Fruit fly (Drosophila melanogaster) whole organism, prepupa: ENCODE results near the gene CG33287.
A peak's percentile ranks its signal among the peaks of the same experiment; 100 is the strongest.

Source experiments
- Blimp-1 ChIP-seq: fragments of 200-800 bp; sonication (Bioruptor generic); optimal IDR thresholded peaks from 3 replicates; lab custom pipeline; 2017; ENCODE audit warnings: missing biosample characterization, missing genetic modification characterization, mild to moderate bottlenecking, moderate library complexity, missing genetic modification reagents
- CG10669 ChIP-seq: fragments of 200-800 bp; sonication (Bioruptor generic); optimal IDR thresholded peaks from 3 replicates; lab custom pipeline; 2018; ENCODE audit warnings: missing biosample characterization, mild to moderate bottlenecking, missing genetic modification characterization, moderate library complexity
- CG11294 ChIP-seq: fragments of 200-800 bp; sonication (Bioruptor generic); IDR thresholded peaks from 2 replicates; pipeline ENCODE4 v1.3.6; 2022; ENCODE audit warnings: missing biosample characterization, missing genetic modification characterization
- CG11762 ChIP-seq: fragments of 200-800 bp; sonication (Bioruptor generic); optimal IDR thresholded peaks from 3 replicates; lab custom pipeline; 2016; ENCODE audit warnings: missing biosample characterization, missing genetic modification characterization; ENCODE audit not compliant: insufficient read depth
- CG11902 ChIP-seq: fragments of 200-800 bp; sonication (Bioruptor generic); optimal IDR thresholded peaks from 3 replicates; lab custom pipeline; 2016; ENCODE audit warnings: missing biosample characterization, missing genetic modification characterization
- CG15336 ChIP-seq: fragments of 200-800 bp; sonication (Bioruptor generic); IDR thresholded peaks from 2 replicates; pipeline ENCODE4 v1.3.6; 2022; ENCODE audit warnings: missing biosample characterization, missing genetic modification characterization
- CG1621 ChIP-seq: fragments of 200-800 bp; sonication (Bioruptor generic); optimal IDR thresholded peaks from 3 replicates; lab custom pipeline; 2018; ENCODE audit warnings: missing biosample characterization, mild to moderate bottlenecking, missing genetic modification characterization
- CG3032 ChIP-seq: fragments of 200-800 bp; optimal IDR thresholded peaks from 2 replicates; lab custom pipeline; 2019; ENCODE audit warnings: missing biosample characterization, mild to moderate bottlenecking, missing genetic modification characterization, moderate library complexity
- CG32006 ChIP-seq: fragments of 200-800 bp; sonication (Bioruptor generic); optimal IDR thresholded peaks from 3 replicates; lab custom pipeline; 2017; ENCODE audit warnings: missing biosample characterization, mild to moderate bottlenecking, missing genetic modification characterization
- CG34406 ChIP-seq: fragments of 200-800 bp; sonication (Bioruptor generic); optimal IDR thresholded peaks from 3 replicates; lab custom pipeline; 2016; ENCODE audit warnings: missing biosample characterization, missing genetic modification characterization
- CG3919 ChIP-seq: fragments of 200-800 bp; sonication (Bioruptor generic); optimal IDR thresholded peaks from 3 replicates; lab custom pipeline; 2016; ENCODE audit warnings: missing biosample characterization, missing genetic modification characterization
- CG4318 ChIP-seq: fragments of 200-800 bp; sonication (Bioruptor generic); optimal IDR thresholded peaks from 3 replicates; lab custom pipeline; 2017; ENCODE audit warnings: missing biosample characterization, mild to moderate bottlenecking, missing genetic modification characterization
- CG6163 ChIP-seq: fragments of 200-800 bp; sonication (Bioruptor generic); IDR thresholded peaks from 3 replicates; pipeline ENCODE4 v1.3.6; 2022; ENCODE audit warnings: missing biosample characterization, missing genetic modification characterization
- CG6276 ChIP-seq: fragments of 200-800 bp; sonication (Bioruptor generic); optimal IDR thresholded peaks from 2 replicates; lab custom pipeline; 2017; ENCODE audit warnings: missing biosample characterization, mild to moderate bottlenecking, missing genetic modification characterization
- CG6792 ChIP-seq: fragments of 200-800 bp; sonication (Bioruptor generic); optimal IDR thresholded peaks from 3 replicates; lab custom pipeline; 2016; ENCODE audit warnings: missing biosample characterization, missing genetic modification characterization
- CG6808 ChIP-seq: fragments of 200-800 bp; sonication (Bioruptor generic); optimal IDR thresholded peaks from 3 replicates; lab custom pipeline; 2017; ENCODE audit warnings: missing biosample characterization, missing genetic modification characterization, mild to moderate bottlenecking, moderate library complexity, missing genetic modification reagents
- CG6854 ChIP-seq: fragments of 200-800 bp; sonication (Bioruptor generic); optimal IDR thresholded peaks from 2 replicates; lab custom pipeline; 2017; ENCODE audit warnings: missing biosample characterization, mild to moderate bottlenecking, missing genetic modification characterization
- CG7368 ChIP-seq: fragments of 200-800 bp; sonication (Bioruptor generic); optimal IDR thresholded peaks from 3 replicates; lab custom pipeline; 2016; ENCODE audit warnings: missing biosample characterization, missing genetic modification characterization
- CG8319 ChIP-seq: fragments of 200-800 bp; sonication (Bioruptor generic); optimal IDR thresholded peaks from 3 replicates; lab custom pipeline; 2016; ENCODE audit warnings: missing biosample characterization, missing genetic modification characterization
- CG8632 ChIP-seq: fragments of 200-800 bp; sonication (Bioruptor generic); optimal IDR thresholded peaks from 3 replicates; lab custom pipeline; 2016; ENCODE audit warnings: missing biosample characterization, missing genetic modification characterization
- CG9139 ChIP-seq: fragments of 200-800 bp; sonication (Bioruptor generic); optimal IDR thresholded peaks from 3 replicates; lab custom pipeline; 2017; ENCODE audit warnings: missing biosample characterization, mild to moderate bottlenecking, missing genetic modification characterization
- Eip75B ChIP-seq: fragments of 200-800 bp; sonication (Bioruptor generic); optimal IDR thresholded peaks from 3 replicates; lab custom pipeline; 2016; ENCODE audit warnings: missing biosample characterization, missing genetic modification characterization
- Eip78C ChIP-seq: fragments of 200-800 bp; sonication (Bioruptor generic); peaks from one replicate; lab custom pipeline; 2016; ENCODE audit warnings: missing biosample characterization, missing genetic modification characterization
- Eip93F ChIP-seq: fragments of 200-800 bp; sonication (Bioruptor generic); optimal IDR thresholded peaks from 2 replicates; lab custom pipeline; 2016; ENCODE audit warnings: missing biosample characterization, mild to moderate bottlenecking, missing genetic modification characterization
- Ets21C ChIP-seq: fragments of 200-800 bp; sonication (Bioruptor generic); optimal IDR thresholded peaks from 3 replicates; lab custom pipeline; 2016; ENCODE audit warnings: missing biosample characterization, missing genetic modification characterization
- Ets96B ChIP-seq: fragments of 200-800 bp; optimal IDR thresholded peaks from 2 replicates; lab custom pipeline; 2019; ENCODE audit warnings: missing biosample characterization, mild to moderate bottlenecking, missing genetic modification characterization, moderate library complexity
- Hr39 ChIP-seq: fragments of 200-800 bp; sonication (Bioruptor generic); optimal IDR thresholded peaks from 2 replicates; lab custom pipeline; 2016; ENCODE audit warnings: missing biosample characterization, missing genetic modification characterization
- Hr4 ChIP-seq: fragments of 200-800 bp; sonication (Bioruptor generic); optimal IDR thresholded peaks from 3 replicates; lab custom pipeline; 2016; ENCODE audit warnings: missing biosample characterization, missing genetic modification characterization
- Met ChIP-seq: fragments of 200-800 bp; sonication (Bioruptor generic); optimal IDR thresholded peaks from 3 replicates; lab custom pipeline; 2016; ENCODE audit warnings: missing biosample characterization, missing genetic modification characterization
- OdsH ChIP-seq: fragments of 200-800 bp; sonication (Bioruptor generic); optimal IDR thresholded peaks from 3 replicates; lab custom pipeline; 2016; ENCODE audit warnings: missing biosample characterization, missing genetic modification characterization
- Smox ChIP-seq: fragments of 200-800 bp; sonication (Bioruptor generic); optimal IDR thresholded peaks from 3 replicates; lab custom pipeline; 2016; ENCODE audit warnings: missing biosample characterization, missing genetic modification characterization
- Sox102F ChIP-seq: fragments of 200-800 bp; sonication (Bioruptor generic); optimal IDR thresholded peaks from 2 replicates; lab custom pipeline; 2016; ENCODE audit warnings: missing biosample characterization, mild to moderate bottlenecking, missing genetic modification characterization
- Sox14 ChIP-seq: fragments of 200-800 bp; sonication (Bioruptor generic); optimal IDR thresholded peaks from 3 replicates; lab custom pipeline; 2016; ENCODE audit warnings: missing biosample characterization, missing genetic modification characterization
- Sox15 ChIP-seq: fragments of 200-800 bp; sonication (Bioruptor generic); optimal IDR thresholded peaks from 3 replicates; lab custom pipeline; 2016; ENCODE audit warnings: missing biosample characterization, missing genetic modification characterization
- achi ChIP-seq: fragments of 200-800 bp; sonication (Bioruptor generic); optimal IDR thresholded peaks from 3 replicates; lab custom pipeline; 2016; ENCODE audit warnings: missing biosample characterization, missing genetic modification characterization
- acj6 ChIP-seq: fragments of 200-800 bp; sonication (Bioruptor generic); optimal IDR thresholded peaks from 3 replicates; lab custom pipeline; 2016; ENCODE audit warnings: missing biosample characterization, missing genetic modification characterization
- cyc ChIP-seq: fragments of 200-800 bp; sonication (Bioruptor generic); optimal IDR thresholded peaks from 3 replicates; lab custom pipeline; 2016; ENCODE audit warnings: missing biosample characterization, missing genetic modification characterization
- dac ChIP-seq: fragments of 200-800 bp; sonication (Bioruptor generic); optimal IDR thresholded peaks from 2 replicates; lab custom pipeline; 2017; ENCODE audit warnings: missing biosample characterization, mild to moderate bottlenecking, missing genetic modification characterization
- dsx ChIP-seq: fragments of 200-800 bp; optimal IDR thresholded peaks from 3 replicates; lab custom pipeline; 2019; ENCODE audit warnings: missing biosample characterization, mild to moderate bottlenecking, missing genetic modification characterization, moderate library complexity; ENCODE audit not compliant: poor library complexity, severe bottlenecking
- eg ChIP-seq: fragments of 200-800 bp; sonication (Bioruptor generic); IDR thresholded peaks from 3 replicates; pipeline ENCODE4 v1.3.6; 2022; ENCODE audit warnings: missing biosample characterization, missing genetic modification characterization
- esn ChIP-seq: fragments of 200-800 bp; sonication (Bioruptor generic); optimal IDR thresholded peaks from 2 replicates; lab custom pipeline; 2016; ENCODE audit warnings: missing biosample characterization, mild to moderate bottlenecking, missing genetic modification characterization, moderate library complexity
- fd85E ChIP-seq: fragments of 200-800 bp; sonication (Bioruptor generic); optimal IDR thresholded peaks from 3 replicates; lab custom pipeline; 2016; ENCODE audit warnings: missing biosample characterization, missing genetic modification characterization
- lz ChIP-seq: fragments of 200-800 bp; sonication (Bioruptor generic); optimal IDR thresholded peaks from 3 replicates; lab custom pipeline; 2016; ENCODE audit warnings: missing biosample characterization, missing genetic modification characterization
- net ChIP-seq: fragments of 200-800 bp; sonication (Bioruptor generic); optimal IDR thresholded peaks from 3 replicates; lab custom pipeline; 2016; ENCODE audit warnings: missing biosample characterization, missing genetic modification characterization
- pdm3 ChIP-seq: fragments of 200-800 bp; sonication (Bioruptor generic); optimal IDR thresholded peaks from 3 replicates; lab custom pipeline; 2016; ENCODE audit warnings: missing biosample characterization, missing genetic modification characterization
- salr ChIP-seq, 2 experiments: fragments of 200-800 bp; sonication (Bioruptor generic); optimal IDR thresholded peaks; 3 replicates each; lab custom pipeline; 2016 to 2018; ENCODE audit warnings: missing biosample characterization in 2 of 2, missing genetic modification characterization in 2 of 2, mild to moderate bottlenecking in 1 of 2
- spab ChIP-seq: fragments of 200-800 bp; sonication (Bioruptor generic); optimal IDR thresholded peaks from 2 replicates; lab custom pipeline; 2017; ENCODE audit warnings: missing biosample characterization, mild to moderate bottlenecking, missing genetic modification characterization, missing genetic modification reagents
- ss ChIP-seq, 2 experiments: fragments of 200-800 bp; sonication (Bioruptor generic); optimal IDR thresholded peaks; 2 replicates in 1 of 2; 3 replicates in 1 of 2; lab custom pipeline; 2017 to 2018; ENCODE audit warnings: mild to moderate bottlenecking in 2 of 2, missing biosample characterization in 2 of 2, missing genetic modification characterization in 2 of 2, moderate library complexity in 1 of 2
- svp ChIP-seq: fragments of 200-800 bp; sonication (Bioruptor generic); peaks from one replicate; lab custom pipeline; 2016; ENCODE audit warnings: missing biosample characterization, missing genetic modification characterization
- topi ChIP-seq: fragments of 200-800 bp; sonication (Bioruptor generic); optimal IDR thresholded peaks from 3 replicates; lab custom pipeline; 2016; ENCODE audit warnings: missing biosample characterization, missing genetic modification characterization
- vri ChIP-seq: fragments of 200-800 bp; sonication (Bioruptor generic); optimal IDR thresholded peaks from 3 replicates; lab custom pipeline; 2016; ENCODE audit warnings: missing biosample characterization, mild to moderate bottlenecking, missing genetic modification characterization

Gene CG33287

DNA sequence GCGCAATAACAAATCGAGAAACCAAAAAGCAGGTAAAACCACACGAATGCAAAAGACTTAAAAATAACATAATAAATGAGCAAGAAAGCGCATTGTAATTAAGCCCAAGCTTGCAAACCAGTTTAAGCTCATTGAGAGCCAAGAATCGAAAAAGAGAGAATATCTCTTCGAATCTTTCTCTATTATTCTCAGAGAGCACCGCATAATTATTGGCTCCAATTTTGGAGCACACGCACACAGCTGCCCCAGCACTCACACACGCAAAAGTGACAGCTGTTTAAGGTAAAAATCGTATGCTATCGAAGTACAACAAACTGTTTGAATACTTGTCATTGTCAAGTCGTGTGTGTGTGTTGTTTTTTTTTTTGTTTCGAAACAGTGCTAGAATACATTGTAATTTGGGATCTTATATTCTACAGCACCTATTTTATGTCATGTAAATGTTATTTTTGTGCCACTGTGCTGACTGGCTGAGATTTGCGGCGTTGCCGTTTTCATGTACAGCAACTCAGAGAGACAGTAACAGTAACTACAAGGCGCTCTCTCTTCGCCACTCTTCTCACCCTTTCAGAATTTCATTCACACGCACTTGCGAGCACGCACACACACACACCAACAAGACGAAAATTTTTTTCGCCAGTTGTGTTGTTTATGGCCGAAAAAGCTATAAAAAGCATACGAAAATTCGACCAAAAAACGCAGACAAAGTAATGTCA lies 39.1 kb upstream of the CG33287 start:
- peak; percentile 84 for TF ChIP-seq CG3919 (GFP tag; lab: Kevin White, UChicago)
- TF ChIP-seq vri (GFP tag; lab: Kevin White, UChicago) = peak; percentile 78
- peak; percentile 81 for TF ChIP-seq cyc (GFP tag; lab: Kevin White, UChicago)
- peak; percentile 26 for TF ChIP-seq CG9139 (GFP tag; lab: Kevin White, UChicago)
- peak; percentile 85 for TF ChIP-seq Hr39
- peak; percentile 85 for TF ChIP-seq CG15336 (GFP tag; lab: Robert Waterston, UW)
- peak; percentile 66 for TF ChIP-seq CG8319
- TF ChIP-seq fd85E (GFP tag; lab: Kevin White, UChicago) = peak; percentile 32
- peak; percentile 91 for TF ChIP-seq CG6163 (GFP tag; lab: Robert Waterston, UW)
- no peak for TF ChIP-seq CG3032 (tag; lab: Kevin White, UChicago)
- peak; percentile 74 for TF ChIP-seq Ets21C
- TF ChIP-seq CG11902 (GFP tag; lab: Kevin White, UChicago) = peak; percentile 62
- no peak for TF ChIP-seq CG6854
- peak; percentile 34 for TF ChIP-seq spab (GFP tag; lab: Kevin White, UChicago)
- TF ChIP-seq CG32006 (GFP tag; lab: Kevin White, UChicago) = peak; percentile 73
- peak; percentile 76 for TF ChIP-seq dsx
- TF ChIP-seq topi (GFP tag; lab: Kevin White, UChicago) = peak; percentile 85
- TF ChIP-seq Sox14 (GFP tag; lab: Kevin White, UChicago) = peak; percentile 89
- peak; percentile 35 for TF ChIP-seq CG6808
- TF ChIP-seq Eip93F (GFP tag; lab: Kevin White, UChicago) = no peak
- TF ChIP-seq CG6276 (GFP tag; lab: Kevin White, UChicago) = peak; percentile 68
- TF ChIP-seq Blimp-1 (GFP tag; lab: Kevin White, UChicago) = peak; percentile 7
- TF ChIP-seq salr (GFP tag; optimal IDR thresholded peaks at IDR 0.05; lab: Kevin White, UChicago) = peak; percentile 33 to 75
- TF ChIP-seq Eip75B (GFP tag; lab: Kevin White, UChicago) = peak; percentile 87
- peak; percentile 31 for TF ChIP-seq Ets96B (tag; lab: Kevin White, UChicago)
- peak; percentile 60 for TF ChIP-seq CG7368 (GFP tag; lab: Kevin White, UChicago)
- peak; percentile 91 for TF ChIP-seq svp (GFP tag; lab: Kevin White, UChicago)
- TF ChIP-seq CG1621 (tag; lab: Kevin White, UChicago) = peak; percentile 46
- peak; percentile 82 for TF ChIP-seq eg (GFP tag; lab: Robert Waterston, UW)
- TF ChIP-seq lz (GFP tag; lab: Kevin White, UChicago) = peak; percentile 86
- TF ChIP-seq CG11294 = peak; percentile 69
- peak; percentile 78 for TF ChIP-seq net (GFP tag; lab: Kevin White, UChicago)
- TF ChIP-seq Smox (GFP tag; lab: Kevin White, UChicago) = peak; percentile 82
- peak; percentile 60 for TF ChIP-seq CG10669 (GFP tag; lab: Kevin White, UChicago)
- TF ChIP-seq acj6 = peak; percentile 78
- peak; percentile 87 for TF ChIP-seq achi (GFP tag; lab: Kevin White, UChicago)
- TF ChIP-seq CG34406 (GFP tag; lab: Kevin White, UChicago) = peak; percentile 80
- TF ChIP-seq esn (GFP tag; lab: Kevin White, UChicago) = peak; percentile 88
- TF ChIP-seq Hr4 (GFP tag; lab: Kevin White, UChicago) = peak; percentile 69
- TF ChIP-seq Met (GFP tag; lab: Kevin White, UChicago) = peak; percentile 88
- peak; percentile 78 for TF ChIP-seq CG8632 (GFP tag; lab: Kevin White, UChicago)
- TF ChIP-seq Sox102F (GFP tag; lab: Kevin White, UChicago) = peak; percentile 89
- peak; percentile 46 for TF ChIP-seq dac (GFP tag; lab: Kevin White, UChicago)
- peak; percentile 71 for TF ChIP-seq OdsH (GFP tag; lab: Kevin White, UChicago)
- TF ChIP-seq Sox15 (GFP tag; lab: Kevin White, UChicago) = peak; percentile 64
- peak; percentile 62 for TF ChIP-seq CG11762 (GFP tag; lab: Kevin White, UChicago)
- peak; percentile 95 for TF ChIP-seq Eip78C (GFP tag; lab: Kevin White, UChicago)
- TF ChIP-seq pdm3 = peak; percentile 84
- peak; percentile 27 for TF ChIP-seq CG4318 (GFP tag; lab: Kevin White, UChicago)
- peak; percentile 22 to 43 for TF ChIP-seq ss (GFP tag; optimal IDR thresholded peaks at IDR 0.05; lab: Kevin White, UChicago)
- peak; percentile 78 for TF ChIP-seq CG6792 (GFP tag; lab: Kevin White, UChicago)
